Worm (Caenorhabditis elegans) whole organism, young adult: ENCODE measurements around the gene mtq-2.

ENCODE experiments used
- C06A6.2 ChIP-seq: fragments of 200-800 bp; sonication (Bioruptor generic); conservative IDR thresholded peaks from 2 replicates; pipeline ENCODE4 v1.3.6; 2022; ENCODE audit warnings: missing genetic modification characterization, missing compliant biosample characterization
- D2030.7 ChIP-seq: fragments of 200-800 bp; sonication (Bioruptor generic); IDR thresholded peaks from 2 replicates; pipeline ENCODE4 v1.3.6; 2022; ENCODE audit warnings: missing genetic modification reagents, missing genetic modification characterization, missing compliant biosample characterization
- F22D6.2 ChIP-seq: sonication (generic microtip); optimal IDR thresholded peaks from 2 replicates; lab custom pipeline; 2016; ENCODE audit warnings: mild to moderate bottlenecking, missing genetic modification characterization, missing compliant biosample characterization
- F23B12.7 ChIP-seq: sonication (generic microtip); optimal IDR thresholded peaks from 2 replicates; lab custom pipeline; 2017; ENCODE audit warnings: missing genetic modification characterization, mild to moderate bottlenecking, missing compliant biosample characterization, antibody characterized with exemption, moderate library complexity; ENCODE audit not compliant: insufficient read depth
- F33H1.4 ChIP-seq: fragments of 200-800 bp; sonication (Bioruptor generic); IDR thresholded peaks from 2 replicates; pipeline ENCODE4 v1.3.6; 2022; ENCODE audit warnings: missing genetic modification reagents, missing genetic modification characterization, missing compliant biosample characterization
- F39B2.1 ChIP-seq: fragments of 200-800 bp; sonication (Bioruptor generic); IDR thresholded peaks from 2 replicates; pipeline ENCODE4 v1.3.6; 2022; ENCODE audit warnings: missing genetic modification reagents, missing genetic modification characterization, missing compliant biosample characterization
- F52B5.7 ChIP-seq: sonication (generic microtip); optimal IDR thresholded peaks from 2 replicates; lab custom pipeline; 2016; ENCODE audit warnings: mild to moderate bottlenecking, missing genetic modification characterization, missing compliant biosample characterization
- F57A8.1 ChIP-seq: fragments of 200-800 bp; sonication (Bioruptor generic); optimal IDR thresholded peaks from 2 replicates; lab custom pipeline; 2018; ENCODE audit warnings: mild to moderate bottlenecking, missing genetic modification characterization, moderate library complexity, missing compliant biosample characterization
- F57C9.4 ChIP-seq: sonication (generic microtip); optimal IDR thresholded peaks from 2 replicates; lab custom pipeline; 2017; ENCODE audit warnings: mild to moderate bottlenecking, missing genetic modification characterization, missing compliant biosample characterization
- K12H6.12 ChIP-seq: fragments of 200-800 bp; sonication (Bioruptor generic); optimal IDR thresholded peaks from 2 replicates; lab custom pipeline; 2018; ENCODE audit warnings: mild to moderate bottlenecking, missing genetic modification characterization, missing compliant biosample characterization
- T26A5.8 ChIP-seq: sonication (generic microtip); optimal IDR thresholded peaks from 2 replicates; lab custom pipeline; 2016; ENCODE audit warnings: missing genetic modification characterization, missing compliant biosample characterization
- ama-1 ChIP-seq, 3 experiments: fragments of 150-350 bp in 1 of 3; sonication (generic microtip) in 2 of 3; optimal IDR thresholded peaks; 2 replicates each; lab custom pipeline; 2014 to 2018; ENCODE audit warnings: missing biosample characterization in 2 of 3, missing genetic modification characterization in 2 of 3, missing genetic modification reagents in 2 of 3
- athp-1 ChIP-seq: sonication (generic microtip); optimal IDR thresholded peaks from 2 replicates; lab custom pipeline; 2017; ENCODE audit warnings: mild to moderate bottlenecking, missing genetic modification characterization, missing compliant biosample characterization
- bed-1 ChIP-seq: fragments of 200-800 bp; sonication (Bioruptor generic); IDR thresholded peaks from 2 replicates; pipeline ENCODE4 v1.3.6; 2022; ENCODE audit warnings: missing genetic modification reagents, missing genetic modification characterization, missing compliant biosample characterization
- cebp-1 ChIP-seq, 2 experiments: fragments of 200-800 bp in 1 of 2; sonication (Bioruptor generic) in 1 of 2; sonication (generic microtip) in 1 of 2; IDR thresholded peaks in 1 of 2; optimal IDR thresholded peaks in 1 of 2; 2 replicates each; pipeline versions ENCODE4 v1.3.6 to Lab custom; 2017 to 2022; ENCODE audit warnings: missing compliant biosample characterization in 2 of 2, missing genetic modification characterization in 2 of 2, mild to moderate bottlenecking in 1 of 2, missing genetic modification reagents in 1 of 2, moderate library complexity in 1 of 2
- dpl-1 ChIP-seq: fragments of 150-350 bp; optimal IDR thresholded peaks from 2 replicates; lab custom pipeline; 2014; ENCODE audit warnings: missing biosample characterization, missing genetic modification reagents, missing genetic modification characterization
- efl-1 ChIP-seq: fragments of 150-350 bp; optimal IDR thresholded peaks from 2 replicates; lab custom pipeline; 2014; ENCODE audit warnings: missing biosample characterization, missing genetic modification reagents, missing genetic modification characterization
- fkh-3 ChIP-seq: sonication (generic microtip); optimal IDR thresholded peaks from 2 replicates; lab custom pipeline; 2016; ENCODE audit warnings: mild to moderate bottlenecking, missing genetic modification characterization, missing compliant biosample characterization
- him-1 ChIP-seq: sonication (generic microtip); optimal IDR thresholded peaks from 2 replicates; lab custom pipeline; 2016; ENCODE audit warnings: missing genotype, missing genetic modification reagents, missing genetic modification characterization, missing compliant biosample characterization
- hsf-1 ChIP-seq: fragments of 200-800 bp; sonication (Bioruptor generic); IDR thresholded peaks from 2 replicates; pipeline ENCODE4 v1.3.6; 2022; ENCODE audit warnings: missing genetic modification reagents, missing genetic modification characterization, missing compliant biosample characterization
- let-526 ChIP-seq: fragments of 200-800 bp; sonication (Bioruptor generic); IDR thresholded peaks from 2 replicates; pipeline ENCODE4 v1.3.6; 2022; ENCODE audit warnings: missing genetic modification reagents, missing genetic modification characterization, missing compliant biosample characterization
- lin-54 ChIP-seq: fragments of 200-800 bp; sonication (Bioruptor generic); optimal IDR thresholded peaks from 2 replicates; lab custom pipeline; 2018; ENCODE audit warnings: mild to moderate bottlenecking, missing genetic modification characterization, missing compliant biosample characterization
- madf-10 ChIP-seq: sonication (generic microtip); optimal IDR thresholded peaks from 2 replicates; lab custom pipeline; 2016; ENCODE audit warnings: mild to moderate bottlenecking, missing genetic modification characterization, missing compliant biosample characterization
- madf-3 ChIP-seq: fragments of 200-800 bp; sonication (Bioruptor generic); IDR thresholded peaks from 2 replicates; pipeline ENCODE4 v1.3.6; 2022; ENCODE audit warnings: missing genetic modification reagents, missing genetic modification characterization, missing compliant biosample characterization
- madf-8 ChIP-seq: fragments of 200-800 bp; sonication (Bioruptor generic); conservative IDR thresholded peaks from 2 replicates; pipeline ENCODE4 v1.3.6; 2022; ENCODE audit warnings: missing genetic modification reagents, missing genetic modification characterization, missing compliant biosample characterization
- mcd-1 ChIP-seq: fragments of 200-800 bp; sonication (Bioruptor generic); IDR thresholded peaks from 2 replicates; pipeline ENCODE4 v1.3.6; 2022; ENCODE audit warnings: missing genetic modification reagents, missing genetic modification characterization, missing compliant biosample characterization
- nfya-1 ChIP-seq: sonication (generic microtip); optimal IDR thresholded peaks from 2 replicates; lab custom pipeline; 2017; ENCODE audit warnings: antibody characterized with exemption, missing compliant biosample characterization, missing genetic modification characterization, borderline replicate concordance; ENCODE audit not compliant: insufficient read depth
- nhr-80 ChIP-seq: sonication (generic microtip); optimal IDR thresholded peaks from 2 replicates; lab custom pipeline; 2016; ENCODE audit warnings: missing genetic modification characterization, missing compliant biosample characterization
- rcor-1 ChIP-seq: fragments of 200-800 bp; sonication (Bioruptor generic); IDR thresholded peaks from 2 replicates; pipeline ENCODE4 v1.3.6; 2022; ENCODE audit warnings: missing genetic modification reagents, missing genetic modification characterization, missing compliant biosample characterization
- rpc-1 ChIP-seq, 2 experiments: fragments of 150-350 bp in 1 of 2; sonication (generic microtip) in 1 of 2; optimal IDR thresholded peaks; 2 replicates each; lab custom pipeline; 2014 to 2018; ENCODE audit warnings: missing biosample characterization in 1 of 2, missing genetic modification characterization in 1 of 2, missing genetic modification reagents in 1 of 2, missing genotype in 1 of 2
- snpc-4 ChIP-seq, 5 experiments: fragments of 150-350 bp in 1 of 5; sonication (generic microtip) in 4 of 5; optimal IDR thresholded peaks; 2 replicates each; lab custom pipeline; 2014 to 2018; ENCODE audit warnings: missing genetic modification characterization in 5 of 5, missing biosample characterization in 3 of 5, antibody characterized with exemption in 2 of 5, mild to moderate bottlenecking in 2 of 5, missing compliant biosample characterization in 2 of 5, missing genotype in 2 of 5, moderate library complexity in 2 of 5, missing genetic modification reagents in 1 of 5
- tbp1 ChIP-seq: fragments of 200-800 bp; sonication (Bioruptor generic); optimal IDR thresholded peaks from 2 replicates; lab custom pipeline; 2018; ENCODE audit warnings: mild to moderate bottlenecking, missing genetic modification characterization, missing compliant biosample characterization
- unc-130 ChIP-seq: sonication (generic microtip); optimal IDR thresholded peaks from 2 replicates; lab custom pipeline; 2016; ENCODE audit warnings: missing genetic modification reagents, missing genetic modification characterization, missing compliant biosample characterization
- unc-62 ChIP-seq: fragments of 150-350 bp; optimal IDR thresholded peaks from 2 replicates; lab custom pipeline; 2014; ENCODE audit warnings: missing biosample characterization, missing genetic modification reagents, missing genetic modification characterization
- zfh-2 ChIP-seq: fragments of 200-800 bp; sonication (Bioruptor generic); conservative IDR thresholded peaks from 2 replicates; pipeline ENCODE4 v1.3.6; 2022; ENCODE audit warnings: missing genetic modification reagents, missing genetic modification characterization, missing compliant biosample characterization
- ztf-25 ChIP-seq: fragments of 200-800 bp; sonication (Bioruptor generic); IDR thresholded peaks from 2 replicates; pipeline ENCODE4 v1.3.6; 2022; ENCODE audit warnings: missing genetic modification reagents, missing genetic modification characterization, missing compliant biosample characterization
- ztf-28 ChIP-seq: fragments of 200-800 bp; sonication (Bioruptor generic); IDR thresholded peaks from 2 replicates; pipeline ENCODE4 v1.3.6; 2022; ENCODE audit warnings: missing genetic modification reagents, missing genetic modification characterization, missing compliant biosample characterization
- ztf-3 ChIP-seq: fragments of 200-800 bp; sonication (Bioruptor generic); optimal IDR thresholded peaks from 2 replicates; lab custom pipeline; 2018; ENCODE audit warnings: mild to moderate bottlenecking, missing genetic modification characterization, missing compliant biosample characterization

mtq-2 gene

DNA sequence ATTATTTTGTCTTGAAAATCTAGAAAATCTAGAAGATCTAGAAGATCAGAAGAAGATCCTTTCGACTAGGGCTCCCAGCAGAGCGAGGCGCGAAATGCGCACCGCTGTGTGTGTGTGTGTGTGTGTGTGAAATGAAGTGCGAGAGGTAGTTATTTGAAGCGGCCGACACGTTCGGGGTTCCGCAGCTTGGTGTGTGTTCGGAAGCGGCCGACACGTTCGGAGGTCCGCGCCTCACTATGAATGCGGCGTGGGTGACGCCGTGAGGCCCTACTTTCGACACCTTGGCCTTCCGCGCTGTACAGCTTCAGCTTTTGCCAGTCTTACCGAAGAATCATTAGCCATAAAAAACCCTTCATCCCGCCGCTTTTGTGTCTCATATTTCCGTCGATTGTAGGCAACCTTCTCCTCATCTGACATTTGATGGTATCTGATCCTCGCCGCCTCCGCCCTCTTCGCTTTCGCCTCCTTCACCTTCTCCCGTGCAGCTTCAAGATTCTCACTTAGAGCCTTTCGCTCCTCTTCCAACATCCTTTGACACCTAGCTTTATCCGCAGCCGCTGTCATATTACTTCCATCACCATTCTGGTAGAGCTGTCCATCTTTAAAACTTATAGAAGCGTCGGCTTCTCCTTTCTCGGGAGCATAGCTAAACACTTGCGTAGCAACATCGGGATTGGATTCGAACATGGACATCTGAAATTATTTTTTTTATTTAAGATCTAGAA lies 27.8 kb upstream of the mtq-2 start (continued):
- no peak for TF ChIP-seq snpc-4 (GFP tag; optimal IDR thresholded peaks at IDR 0.05; lab: Kevin White, UChicago)
- peak in 1 of 4 experiments; percentile 53 for TF ChIP-seq snpc-4 (tag; optimal IDR thresholded peaks at IDR 0.05; lab: Kevin White, UChicago)
- TF ChIP-seq fkh-3 (tag; lab: Kevin White, UChicago): no peak

DNA sequence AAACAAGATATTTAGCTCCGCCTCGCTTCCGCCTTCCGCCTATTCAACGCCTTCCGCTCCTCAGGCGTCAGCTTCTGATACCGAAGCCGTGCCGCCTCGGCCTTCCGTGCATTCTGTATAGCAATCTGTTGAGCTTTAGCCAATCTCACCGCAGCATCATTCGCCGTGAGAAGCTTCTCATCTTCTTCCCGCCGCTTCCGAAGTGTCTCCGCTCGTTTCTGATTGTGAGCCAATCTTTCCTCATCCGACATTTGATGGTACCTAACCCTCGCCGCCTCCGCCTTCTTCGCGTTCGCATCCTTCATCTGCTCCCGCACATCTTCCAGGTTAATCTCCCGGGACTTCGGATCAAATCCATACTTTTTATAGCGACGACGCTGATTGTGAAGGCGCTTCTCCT lies 26.3 kb upstream of the mtq-2 start:
- TF ChIP-seq zfh-2 (GFP tag; lab: Robert Waterston, UW): peak; percentile 71
- no peak for TF ChIP-seq nhr-80 (tag; lab: Kevin White, UChicago)
- TF ChIP-seq rcor-1: no peak
- TF ChIP-seq K12H6.12 (tag; lab: Kevin White, UChicago): no peak
- no peak for TF ChIP-seq ztf-28 (GFP tag; lab: Robert Waterston, UW)
- TF ChIP-seq bed-1 (GFP tag; lab: Robert Waterston, UW): no peak
- no peak for TF ChIP-seq athp-1 (tag; lab: Kevin White, UChicago)

DNA sequence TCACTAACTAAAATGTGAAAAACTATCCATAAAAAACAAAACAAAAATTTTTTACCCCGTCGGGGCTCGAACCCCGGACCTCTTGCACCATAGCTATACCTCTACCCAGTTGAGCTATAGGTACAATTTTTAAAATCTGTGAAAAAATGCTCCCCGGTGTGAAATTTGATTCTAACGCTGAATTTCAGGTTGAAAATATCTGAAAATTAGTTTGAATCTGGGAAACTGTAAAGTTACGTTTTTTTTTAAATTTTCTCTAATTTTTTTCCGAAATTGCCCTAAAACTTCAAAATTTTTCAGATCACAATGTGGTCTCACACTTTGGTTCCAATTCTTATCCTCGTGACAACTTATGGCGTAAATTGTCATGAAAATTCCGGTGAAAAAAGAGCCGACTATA lies 18.6 kb upstream of the mtq-2 start, which contains the start of gene Y59C2A.1:
Gene Y59C2A.1, plus strand, starts transcription at position 301 of the 400 bp plus-strand sequence.
- TF ChIP-seq rpc-1 (optimal IDR thresholded peaks at IDR 0.05; lab: Kevin White, UChicago) (no peak), rpc-1 (tag; optimal IDR thresholded peaks at IDR 0.05; lab: Kevin White, UChicago) (peak; percentile 23), nfya-1 (tag; lab: Kevin White, UChicago) (no peak)

DNA sequence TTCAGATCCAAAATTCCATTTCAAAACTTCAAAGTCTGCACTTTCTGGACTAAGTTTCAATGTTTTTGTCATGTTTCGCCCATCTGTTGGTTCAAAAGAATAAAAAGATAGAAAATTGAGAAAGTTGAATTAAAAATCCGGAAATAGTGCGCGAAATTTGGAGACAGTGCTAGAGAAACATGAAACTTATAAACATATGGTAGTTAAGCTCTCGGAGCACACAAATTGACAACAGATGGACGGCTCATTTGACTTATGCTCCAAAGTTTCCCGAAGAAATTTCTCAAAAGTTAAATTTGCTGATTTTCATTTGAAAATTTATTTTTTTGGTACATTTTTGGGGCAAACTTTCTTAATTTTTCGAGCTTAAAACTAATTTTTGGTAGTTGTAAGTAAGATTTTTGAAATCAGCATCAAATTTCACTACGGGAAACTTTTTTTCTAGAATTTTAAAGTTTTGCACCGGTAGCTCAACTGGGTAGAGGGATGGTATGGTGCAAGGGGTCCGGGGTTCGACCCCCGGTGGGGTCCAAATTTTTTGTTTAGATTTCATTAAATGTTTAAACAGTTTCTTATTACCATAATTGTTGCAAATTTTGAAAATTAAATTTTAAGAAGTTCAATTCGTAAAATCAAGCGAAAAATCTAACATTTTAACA lies 16.9 kb upstream of the mtq-2 start:
- TF ChIP-seq madf-8: no peak
- TF ChIP-seq rpc-1 (optimal IDR thresholded peaks at IDR 0.05; lab: Kevin White, UChicago): peak; percentile 21
- TF ChIP-seq rpc-1 (tag; optimal IDR thresholded peaks at IDR 0.05; lab: Kevin White, UChicago): peak; percentile 56
- no peak for TF ChIP-seq fkh-3 (tag; lab: Kevin White, UChicago)
- TF ChIP-seq him-1: no peak
- no peak for TF ChIP-seq F57C9.4
- TF ChIP-seq F39B2.1 (GFP tag; lab: Robert Waterston, UW): no peak
- TF ChIP-seq ama-1 (optimal IDR thresholded peaks at IDR 0.05; lab: Kevin White, UChicago): no peak
- no peak for TF ChIP-seq ama-1 (GFP tag; optimal IDR thresholded peaks at IDR 0.05; lab: Kevin White, UChicago)
- no peak for TF ChIP-seq F33H1.4 (GFP tag; lab: Robert Waterston, UW)
- peak; percentile 45 for TF ChIP-seq tbp1 (GFP tag; lab: Kevin White, UChicago)
- TF ChIP-seq let-526 (GFP tag; lab: Robert Waterston, UW): no peak
- no peak for TF ChIP-seq madf-3 (GFP tag; lab: Robert Waterston, UW)

DNA sequence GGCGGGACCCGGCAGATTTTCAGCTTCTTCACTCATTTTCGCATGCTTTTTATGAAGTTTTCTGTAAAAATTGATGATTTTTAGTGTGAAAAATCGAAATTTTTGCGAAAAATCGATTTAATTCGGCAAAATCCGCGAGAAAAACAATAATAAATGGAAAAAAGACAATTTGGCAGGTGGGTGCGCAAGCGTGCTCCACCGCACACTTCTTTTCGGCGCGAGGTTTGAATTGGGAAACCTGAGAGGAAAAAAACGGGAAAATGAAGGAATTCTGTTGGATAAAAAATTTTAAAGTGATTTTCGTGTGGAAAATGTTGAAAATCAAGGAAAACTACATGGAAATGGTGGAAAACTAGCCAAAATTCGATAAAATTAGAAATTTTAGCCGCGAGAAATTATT lies 14.8 kb upstream of the mtq-2 start, which contains the start of gene Y59C2A.2:
Gene Y59C2A.2, minus strand, starts transcription at position 61 of the 400 bp plus-strand sequence.
- TF ChIP-seq C06A6.2 (GFP tag; lab: Robert Waterston, UW) (no peak), F57A8.1 (GFP tag; lab: Kevin White, UChicago) (no peak), F23B12.7 (peak; percentile 45), efl-1 (peak; percentile 68), F22D6.2 (tag; lab: Kevin White, UChicago) (no peak), F52B5.7 (tag; lab: Kevin White, UChicago) (no peak), ztf-25 (GFP tag; lab: Robert Waterston, UW) (no peak), D2030.7 (GFP tag; lab: Robert Waterston, UW) (peak; percentile 16; the same call in 1 of the 2 replicates), mcd-1 (GFP tag; lab: Robert Waterston, UW) (peak; percentile 87), ztf-3 (GFP tag; lab: Kevin White, UChicago) (no peak), cebp-1 (GFP tag; IDR thresholded peaks at IDR 0.05; lab: Robert Waterston, UW) (no peak), cebp-1 (tag; optimal IDR thresholded peaks at IDR 0.05; lab: Kevin White, UChicago) (no peak), madf-10 (tag; lab: Kevin White, UChicago) (no peak), unc-130 (GFP tag; lab: Kevin White, UChicago) (no peak), unc-62 (GFP tag; lab: Kevin White, UChicago) (no peak), T26A5.8 (tag; lab: Kevin White, UChicago) (no peak), dpl-1 (GFP tag; lab: Kevin White, UChicago) (peak; percentile 43), hsf-1 (GFP tag; lab: Robert Waterston, UW) (no peak), snpc-4 (GFP tag; optimal IDR thresholded peaks at IDR 0.05; lab: Kevin White, UChicago) (no peak), snpc-4 (tag; optimal IDR thresholded peaks at IDR 0.05; lab: Kevin White, UChicago) (no peak), lin-54 (GFP tag; lab: Kevin White, UChicago) (peak; percentile 87)
